Fruit fly (Drosophila melanogaster) whole organism, wandering third instar larva: ENCODE measurements around the gene CG32536.

Experiments used
- CG9705 ChIP-seq: fragments of 200-800 bp; sonication (Bioruptor generic); optimal IDR thresholded peaks from 2 replicates; lab custom pipeline; 2018; ENCODE audit warnings: missing biosample characterization, mild to moderate bottlenecking, missing genetic modification characterization
- Dfd ChIP-seq: fragments of >200 bp; optimal IDR thresholded peaks from 2 replicates; lab custom pipeline; 2017; ENCODE audit warnings: missing biosample characterization, missing genetic modification characterization
- Hnf4 ChIP-seq: fragments of 200-800 bp; sonication (Bioruptor generic); optimal IDR thresholded peaks from 2 replicates; lab custom pipeline; 2016; ENCODE audit warnings: missing biosample characterization, mild to moderate bottlenecking, missing genetic modification characterization
- Myc ChIP-seq: fragments of >200 bp; optimal IDR thresholded peaks from 2 replicates; lab custom pipeline; 2017
- OdsH ChIP-seq: fragments of 200-800 bp; sonication (Bioruptor generic); optimal IDR thresholded peaks from 2 replicates; lab custom pipeline; 2016; ENCODE audit warnings: missing biosample characterization, mild to moderate bottlenecking, missing genetic modification characterization
- Sp1 ChIP-seq: fragments of 200-800 bp; sonication (Bioruptor generic); optimal IDR thresholded peaks from 3 replicates; lab custom pipeline; 2019; ENCODE audit warnings: missing biosample characterization, mild to moderate bottlenecking, missing genetic modification characterization, moderate library complexity
- fru ChIP-seq: fragments of 200-800 bp; sonication (Bioruptor generic); optimal IDR thresholded peaks from 3 replicates; lab custom pipeline; 2016; ENCODE audit warnings: missing biosample characterization, mild to moderate bottlenecking, missing genetic modification characterization
- h ChIP-seq: fragments of 200-800 bp; sonication (Bioruptor generic); optimal IDR thresholded peaks from 3 replicates; lab custom pipeline; 2016; ENCODE audit warnings: missing biosample characterization, mild to moderate bottlenecking, missing genetic modification characterization
- psq ChIP-seq: fragments of 200-800 bp; sonication (Bioruptor generic); optimal IDR thresholded peaks from 3 replicates; lab custom pipeline; 2017; ENCODE audit warnings: missing biosample characterization, mild to moderate bottlenecking, missing genetic modification characterization, moderate library complexity
- rgr ChIP-seq: fragments of 200-800 bp; sonication (Bioruptor generic); optimal IDR thresholded peaks from 3 replicates; lab custom pipeline; 2016; ENCODE audit warnings: missing biosample characterization, mild to moderate bottlenecking, missing genetic modification characterization
- sv ChIP-seq: fragments of 200-800 bp; sonication (Bioruptor generic); optimal IDR thresholded peaks from 3 replicates; lab custom pipeline; 2016; ENCODE audit warnings: missing biosample characterization, missing genetic modification characterization
- usp ChIP-seq: fragments of >200 bp; optimal IDR thresholded peaks from 2 replicates; lab custom pipeline; 2017; ENCODE audit warnings: missing biosample characterization, missing genetic modification characterization
- woc ChIP-seq: sonication (Bioruptor generic); optimal IDR thresholded peaks from 2 replicates; lab custom pipeline; 2016; ENCODE audit warnings: missing biosample characterization, mild to moderate bottlenecking, missing genetic modification characterization

DNA sequence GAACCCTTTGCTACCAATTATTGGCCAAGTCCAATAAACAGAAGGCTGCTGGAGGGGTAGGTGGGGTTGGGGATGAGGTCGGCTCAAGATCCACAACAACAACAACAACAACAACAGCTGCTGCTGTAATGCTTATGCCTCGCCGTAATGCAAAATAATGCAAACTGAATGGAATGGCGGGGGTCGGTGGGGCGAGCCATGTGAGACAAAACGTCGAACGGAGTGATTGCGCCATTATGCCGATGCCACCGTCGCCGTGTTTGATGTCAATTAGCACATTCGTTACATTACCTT, 16.1 kb downstream of the CG32536 start:
- TF ChIP-seq usp (GFP tag; lab: Kevin White, UChicago) (no peak), sv (no peak), fru (GFP tag; lab: Kevin White, UChicago) (no peak), h (GFP tag; lab: Kevin White, UChicago) (no peak), CG9705 (GFP tag; lab: Kevin White, UChicago) (no peak), psq (GFP tag; lab: Kevin White, UChicago) (no peak), OdsH (GFP tag; lab: Kevin White, UChicago) (no peak), Hnf4 (GFP tag; lab: Kevin White, UChicago) (no peak), woc (GFP tag; lab: Kevin White, UChicago) (no peak), Dfd (GFP tag; lab: Kevin White, UChicago) (no peak), Myc (lab: Kevin White, UChicago) (no peak), rgr (GFP tag; lab: Kevin White, UChicago) (no peak), Sp1 (GFP tag; lab: Kevin White, UChicago) (no peak)
